Fruit fly (Drosophila melanogaster) S2 (cell line): ENCODE measurements around the gene cl.
A peak's percentile ranks its signal among the peaks of the same experiment; 100 is the strongest.

Source experiments
- CG8478 ChIP-seq: fragments of >200 bp; optimal IDR thresholded peaks from 2 replicates; lab custom pipeline; 2018
- CTCF ChIP-seq, 2 experiments: fragments of >200 bp; optimal IDR thresholded peaks; 2 replicates each; lab custom pipeline; 2018

cl gene

dm6 chr2L:5502868-5503267, 17.1 kb upstream of the cl start:
- TF ChIP-seq CG8478 (lab: Kevin White, UChicago) (no peak), CTCF (optimal IDR thresholded peaks at IDR 0.05; lab: Kevin White, UChicago) (no peak)

DNA sequence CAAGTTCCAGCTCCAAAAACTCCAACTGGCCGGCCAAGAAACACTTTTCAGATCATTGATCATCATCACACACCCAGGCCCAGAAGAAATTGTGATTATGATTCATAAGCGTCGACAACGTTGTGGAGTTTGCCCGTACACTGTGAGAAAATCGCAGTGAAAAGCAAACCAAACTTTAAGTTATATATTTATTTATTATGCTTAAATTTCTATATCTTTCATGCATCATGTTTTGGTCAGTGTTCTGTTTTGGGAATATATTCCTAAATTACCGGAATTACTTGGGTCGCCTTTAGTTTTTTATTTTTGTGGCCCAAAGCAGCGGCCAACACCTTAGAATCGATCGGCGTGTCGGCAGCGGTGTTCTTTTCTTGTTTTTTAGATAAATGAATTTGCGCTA, 14.8 kb upstream of the cl start:
- TF ChIP-seq CTCF (optimal IDR thresholded peaks at IDR 0.05; lab: Kevin White, UChicago): no peak
- TF ChIP-seq CG8478 (lab: Kevin White, UChicago): no peak

DNA sequence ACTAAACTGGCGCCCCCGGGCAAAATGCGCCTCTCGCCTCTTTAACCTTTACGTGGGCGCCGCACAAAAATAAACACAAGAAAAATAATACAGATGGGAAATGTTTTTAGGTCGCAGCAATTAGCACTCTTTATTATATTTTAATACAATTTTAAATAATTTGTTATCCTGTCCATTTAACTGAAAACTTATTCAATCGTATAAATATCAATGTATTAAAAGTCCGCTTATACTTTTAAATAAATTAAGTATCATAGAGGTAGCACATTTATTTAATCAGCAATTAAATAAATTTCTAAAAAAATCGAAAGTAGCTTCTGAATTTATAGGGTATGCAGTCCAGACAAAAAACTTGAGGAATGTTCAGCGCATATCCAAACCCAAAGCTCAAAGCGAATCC, 12.9 kb upstream of the cl start:
- TF ChIP-seq CG8478 (lab: Kevin White, UChicago): no peak
- no peak for TF ChIP-seq CTCF (optimal IDR thresholded peaks at IDR 0.05; lab: Kevin White, UChicago)

- TF ChIP-seq CTCF (optimal IDR thresholded peaks at IDR 0.05; lab: Kevin White, UChicago): no peak
- no peak for TF ChIP-seq CG8478 (lab: Kevin White, UChicago)
These were observed 12.0 kb upstream of the cl start for dm6 chr2L:5507823-5508438.

dm6 chr2L:5514946-5515345, 5.0 kb upstream of the cl start:
- no peak for TF ChIP-seq CTCF (optimal IDR thresholded peaks at IDR 0.05; lab: Kevin White, UChicago)
- no peak for TF ChIP-seq CG8478 (lab: Kevin White, UChicago)

dm6 chr2L:5517393-5517792, 2.5 kb upstream of the cl start, which contains the start of gene CG14020:
Gene CG14020, plus strand, starts transcription at chr2L:5517737.
- TF ChIP-seq CTCF (optimal IDR thresholded peaks at IDR 0.05; lab: Kevin White, UChicago): no peak
- no peak for TF ChIP-seq CG8478 (lab: Kevin White, UChicago)

- no peak for TF ChIP-seq CG8478 (lab: Kevin White, UChicago)
- TF ChIP-seq CTCF (optimal IDR thresholded peaks at IDR 0.05; lab: Kevin White, UChicago): no peak
These were observed 822 bp downstream of the cl start for dm6 chr2L:5520757-5521156.

DNA sequence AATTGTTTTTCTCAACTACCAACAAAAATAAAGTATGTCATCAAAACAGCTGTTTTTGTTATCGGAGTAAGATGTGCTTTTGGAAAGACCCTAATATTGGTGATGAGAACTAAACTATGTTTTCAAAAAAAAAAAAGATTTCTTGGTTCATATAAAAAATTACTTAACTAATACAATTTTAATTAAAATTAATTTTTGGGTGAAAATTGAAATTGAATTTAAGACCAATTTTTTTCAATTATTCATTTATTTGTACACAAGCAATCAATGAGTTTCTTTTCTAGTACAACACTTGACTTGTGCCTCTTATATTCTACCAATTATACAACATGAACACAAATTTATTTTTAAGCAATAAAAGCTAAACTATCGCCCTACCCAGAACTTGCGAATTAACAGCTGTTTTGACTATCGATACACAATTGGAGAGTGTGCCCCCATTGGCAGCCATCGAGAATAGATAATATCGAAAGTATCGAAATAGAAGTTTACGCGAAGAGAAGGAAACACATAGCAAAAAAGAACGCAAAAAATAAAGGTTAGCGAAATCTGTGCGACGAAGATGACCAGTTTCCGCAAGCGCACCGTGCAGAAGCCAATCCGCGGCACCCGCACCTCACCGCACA, 4.0 kb downstream of the cl start, which contains the start of the genes Vps52 and Elp4:
Gene Vps52 (minus strand): TSS at position 51 of the 626 bp plus-strand sequence.
Gene Elp4 (plus strand): TSS at position 292 of the 626 bp plus-strand sequence.
- TF ChIP-seq CTCF (optimal IDR thresholded peaks at IDR 0.05; lab: Kevin White, UChicago) (no peak), CG8478 (lab: Kevin White, UChicago) (no peak)

DNA sequence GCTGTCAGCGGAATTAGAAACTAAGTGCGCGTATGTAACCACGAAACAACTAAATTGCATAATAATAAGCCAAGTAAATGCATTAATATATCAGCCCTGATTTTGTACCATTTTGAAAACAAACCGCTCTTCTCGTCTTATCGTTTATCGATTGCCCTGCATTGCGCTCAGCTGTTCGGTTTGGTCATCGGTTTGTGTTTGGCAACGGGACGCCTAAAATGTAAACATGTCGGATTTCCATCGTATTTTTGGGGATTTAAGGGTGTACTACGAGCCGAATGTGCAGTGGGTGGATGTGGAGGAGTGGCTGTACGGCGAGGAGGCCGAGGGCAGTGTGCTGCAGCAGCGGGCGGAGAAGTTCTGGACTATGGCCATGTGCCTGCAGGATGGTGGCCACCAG, 5.8 kb downstream of the cl start, which contains the start of gene Cap-D3:
Gene Cap-D3 (plus strand): TSS at position 183 of the 400 bp plus-strand sequence.
- TF ChIP-seq CG8478 (lab: Kevin White, UChicago) (no peak), CTCF (optimal IDR thresholded peaks at IDR 0.05; lab: Kevin White, UChicago) (no peak)

dm6 chr2L:5526738-5527137, 6.8 kb downstream of the cl start, which contains the start of gene Cox11:
Gene Cox11, plus strand, starts transcription at chr2L:5526957.
- TF ChIP-seq CTCF (optimal IDR thresholded peaks at IDR 0.05; lab: Kevin White, UChicago): no peak
- no peak for TF ChIP-seq CG8478 (lab: Kevin White, UChicago)

DNA sequence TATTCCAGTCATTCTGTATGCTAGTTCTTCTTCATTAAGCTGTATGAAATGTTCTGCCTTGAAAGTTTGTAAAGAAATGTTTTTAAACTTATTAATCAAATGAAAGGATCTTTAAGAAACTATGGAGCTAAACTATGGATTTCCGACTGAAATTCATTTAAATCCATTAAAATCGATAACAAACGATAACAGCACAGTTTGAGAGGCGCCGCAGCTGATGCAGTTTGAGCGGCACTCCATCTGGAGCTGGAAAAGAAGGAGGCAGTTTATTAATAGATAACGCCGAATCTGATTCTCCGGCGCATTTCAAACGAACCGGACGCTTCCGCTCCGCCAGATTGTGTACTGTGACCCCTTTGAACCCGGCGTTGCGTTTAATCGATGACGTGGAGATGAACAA, 7.9 kb downstream of the cl start, which contains the start of gene CG31915:
Gene CG31915 (plus strand): TSS at position 263 of the 400 bp plus-strand sequence.
- TF ChIP-seq CG8478 (lab: Kevin White, UChicago) (no peak), CTCF (optimal IDR thresholded peaks at IDR 0.05; lab: Kevin White, UChicago) (peak in 1 of 2 experiments; percentile 11)

DNA sequence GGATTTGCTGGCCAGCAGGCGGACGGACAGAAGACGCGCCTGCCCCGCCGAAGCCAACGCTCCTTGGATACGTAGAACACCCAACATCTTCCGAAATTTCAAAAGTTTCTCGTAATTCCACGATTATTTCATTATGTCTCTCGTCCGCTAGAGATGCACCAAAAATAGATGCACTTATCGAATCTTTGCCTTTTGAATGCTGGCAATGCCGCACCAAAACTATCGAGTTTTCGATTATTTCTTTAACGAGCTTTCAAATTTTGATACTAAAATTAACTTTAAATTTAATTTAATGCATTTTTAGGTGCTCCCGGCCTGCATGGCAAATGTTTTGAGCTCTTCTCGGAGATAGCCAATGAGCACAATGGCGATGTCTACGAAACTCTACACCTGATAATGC, 12.1 kb downstream of the cl start, which contains the start of gene Coq6:
Gene Coq6 (minus strand): TSS at position 163 of the 400 bp plus-strand sequence.
- no peak for TF ChIP-seq CG8478 (lab: Kevin White, UChicago)
- no peak for TF ChIP-seq CTCF (optimal IDR thresholded peaks at IDR 0.05; lab: Kevin White, UChicago)

DNA sequence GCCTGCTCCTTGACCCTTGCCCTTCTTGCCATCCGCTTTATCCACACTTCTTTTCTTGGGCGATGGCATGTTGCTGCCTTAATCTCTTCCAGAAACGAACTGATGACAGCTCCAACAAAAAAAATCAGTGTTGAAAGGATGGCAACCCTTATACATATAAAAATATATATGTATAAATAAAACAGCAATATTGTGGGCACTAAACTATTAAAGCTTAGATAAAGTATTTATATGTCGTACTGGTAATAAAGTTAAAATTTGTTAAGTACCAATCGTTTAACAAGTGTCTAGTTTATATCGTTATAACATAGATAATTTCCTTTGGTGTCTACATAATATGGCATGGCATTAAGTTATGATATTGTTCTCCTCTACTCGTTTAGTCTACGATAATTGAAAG, 16.7 kb downstream of the cl start, which contains the start of gene tomb:
Gene tomb (minus strand): TSS at position 101 of the 400 bp plus-strand sequence.
- no peak for TF ChIP-seq CG8478 (lab: Kevin White, UChicago)
- TF ChIP-seq CTCF (optimal IDR thresholded peaks at IDR 0.05; lab: Kevin White, UChicago): no peak

DNA sequence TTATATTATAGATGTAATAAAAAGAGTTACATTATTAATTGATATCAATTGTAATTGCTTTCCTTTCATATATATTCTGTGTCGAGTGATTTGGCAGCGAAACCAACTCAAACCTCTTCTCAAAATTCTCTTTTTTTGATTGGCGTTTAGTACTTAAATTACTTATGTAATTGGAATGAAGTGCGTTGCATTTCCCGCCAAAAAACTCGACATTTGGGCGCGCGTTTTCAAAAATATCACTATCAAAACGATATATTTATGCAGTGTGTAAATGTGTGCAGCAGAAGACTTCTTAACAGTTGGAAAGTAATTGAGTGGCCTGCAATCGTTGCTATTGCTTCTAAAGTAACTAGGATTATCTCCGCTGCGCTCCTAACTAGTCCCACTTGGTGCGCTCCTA, 17.1 kb downstream of the cl start:
- no peak for TF ChIP-seq CG8478 (lab: Kevin White, UChicago)

DNA sequence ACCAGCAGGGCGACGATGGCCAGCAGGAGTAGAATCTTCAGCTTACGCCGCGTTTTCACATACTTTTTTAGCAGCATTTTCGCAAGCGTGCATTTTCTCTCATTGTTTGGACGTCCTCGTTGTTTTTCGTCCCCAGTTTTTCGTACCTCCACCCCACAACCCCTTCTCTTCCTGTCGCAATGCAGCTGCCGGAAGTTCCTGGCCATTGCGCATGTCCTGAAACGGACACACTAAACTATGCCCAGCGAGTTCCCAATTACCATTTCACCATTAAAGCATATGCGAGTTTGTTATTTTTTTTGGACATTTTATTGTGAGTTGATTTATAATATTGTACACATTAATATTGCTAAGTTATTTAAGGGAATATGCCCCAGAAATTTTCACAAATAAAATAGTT, 19.1 kb downstream of the cl start, which contains the start of gene CG14015:
Gene CG14015 (minus strand): TSS at position 163 of the 400 bp plus-strand sequence.
- TF ChIP-seq CTCF (optimal IDR thresholded peaks at IDR 0.05; lab: Kevin White, UChicago) (no peak), CG8478 (lab: Kevin White, UChicago) (no peak)
